Fruit fly (Drosophila melanogaster): ENCODE measurements around the gene Cpsf5.

Cpsf5 gene

DNA sequence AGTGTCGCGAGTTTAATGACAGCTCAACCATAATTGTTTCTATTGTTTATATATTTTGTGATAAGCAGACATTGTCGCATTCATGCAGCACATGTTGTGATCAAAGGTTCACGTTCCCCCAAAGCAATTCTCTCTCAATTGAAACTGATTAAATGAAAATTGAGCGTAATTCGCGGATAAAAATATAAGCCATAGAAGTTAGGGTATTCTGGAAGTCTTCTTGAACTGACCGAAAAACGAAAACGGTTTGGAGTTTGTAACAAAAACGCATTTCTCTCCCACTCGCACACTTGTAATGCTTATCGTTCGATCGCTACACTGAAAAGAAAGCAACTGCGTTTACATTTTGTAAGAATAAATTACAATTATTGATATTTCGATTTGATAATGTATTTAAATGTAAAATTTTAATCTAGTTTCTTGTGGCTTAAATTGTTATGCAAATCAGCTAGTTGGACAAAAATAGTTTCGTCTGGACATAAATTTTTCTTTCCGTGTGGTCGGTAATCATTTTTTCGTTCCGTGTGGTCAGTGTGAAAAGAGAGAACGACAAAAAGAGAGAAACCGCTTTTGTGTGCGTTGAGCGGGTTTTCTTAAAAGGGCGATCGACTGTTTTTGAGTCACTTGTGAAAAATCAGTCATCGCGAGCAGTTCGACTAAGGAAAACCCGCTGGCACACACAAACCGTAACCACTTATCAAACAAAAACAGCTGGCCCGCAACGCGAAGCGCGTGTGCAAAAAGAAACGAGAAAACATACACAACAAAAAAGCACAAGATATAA, 12.0 kb downstream of the Cpsf5 start, which contains the start of gene aay (continued):
- TF ChIP-seq CG34406 (GFP tag; optimal IDR thresholded peaks at IDR 0.05) (peak; percentile 100), ss (GFP tag; optimal IDR thresholded peaks at IDR 0.05) (peak; percentile 95 to 98), CG11762 (GFP tag; optimal IDR thresholded peaks at IDR 0.05; ENCODE audit: insufficient read depth) (peak; percentile 98), CG6276 (GFP tag; optimal IDR thresholded peaks at IDR 0.05) (peak; percentile 98), Eip93F (GFP tag; optimal IDR thresholded peaks at IDR 0.05) (peak; percentile 99), Hr4 (GFP tag; optimal IDR thresholded peaks at IDR 0.05) (peak; percentile 99), CG8319 (GFP tag; optimal IDR thresholded peaks at IDR 0.05) (peak; percentile 98), Gug (GFP tag; IDR thresholded peaks at IDR 0.05) (peak; percentile 98), Sox102F (GFP tag; optimal IDR thresholded peaks at IDR 0.05) (peak; percentile 100), CG3919 (GFP tag; optimal IDR thresholded peaks at IDR 0.05) (peak; percentile 99), Ets21C (GFP tag; optimal IDR thresholded peaks at IDR 0.05) (peak; percentile 97), dac (GFP tag; optimal IDR thresholded peaks at IDR 0.05) (peak; percentile 93), fkh (GFP tag; optimal IDR thresholded peaks at IDR 0.05) (peak; percentile 92), Eip75B (GFP tag; optimal IDR thresholded peaks at IDR 0.05) (peak; percentile 99), fd85E (GFP tag; optimal IDR thresholded peaks at IDR 0.05) (peak; percentile 97), Sox14 (GFP tag; optimal IDR thresholded peaks at IDR 0.05) (peak; percentile 99), Ets96B (tag; optimal IDR thresholded peaks at IDR 0.05) (peak; percentile 98), CG11294 (GFP tag; IDR thresholded peaks at IDR 0.05) (peak; percentile 97), Lpt (GFP tag; optimal IDR thresholded peaks at IDR 0.05) (peak; percentile 97), vri (GFP tag; optimal IDR thresholded peaks at IDR 0.05) (peak; percentile 98), Eip78C (GFP tag) (peak; percentile 100), Sox15 (GFP tag; optimal IDR thresholded peaks at IDR 0.05) (peak; percentile 98), CG10631 (GFP tag; optimal IDR thresholded peaks at IDR 0.05) (peak; percentile 99), dsx (GFP tag; optimal IDR thresholded peaks at IDR 0.05; ENCODE audit: poor library complexity, severe bottlenecking) (peak; percentile 97), CG6163 (GFP tag; IDR thresholded peaks at IDR 0.05) (peak; percentile 98), Smox (GFP tag; optimal IDR thresholded peaks at IDR 0.05) (peak; percentile 99), CG6792 (GFP tag; optimal IDR thresholded peaks at IDR 0.05) (peak; percentile 99), achi (GFP tag; optimal IDR thresholded peaks at IDR 0.05) (peak; percentile 98), eg (GFP tag; IDR thresholded peaks at IDR 0.05) (peak; percentile 98), Blimp-1 (GFP tag; optimal IDR thresholded peaks at IDR 0.05) (peak; percentile 96), net (GFP tag; optimal IDR thresholded peaks at IDR 0.05) (peak; percentile 99), CG11902 (GFP tag; optimal IDR thresholded peaks at IDR 0.05) (peak; percentile 98), CG8119 (GFP tag; IDR thresholded peaks at IDR 0.05) (peak; percentile 99), CG6808 (GFP tag; optimal IDR thresholded peaks at IDR 0.05) (peak; percentile 95), CG6854 (GFP tag; optimal IDR thresholded peaks at IDR 0.05) (peak; percentile 99), CG3032 (tag; optimal IDR thresholded peaks at IDR 0.05) (peak; percentile 97), esn (GFP tag; optimal IDR thresholded peaks at IDR 0.05) (peak; percentile 100), CG15336 (GFP tag; IDR thresholded peaks at IDR 0.05) (peak; percentile 99), CG32006 (GFP tag; optimal IDR thresholded peaks at IDR 0.05) (peak; percentile 99), CG1621 (tag; optimal IDR thresholded peaks at IDR 0.05) (peak; percentile 97)
